Fruit fly (Drosophila melanogaster) whole organism, embryonic: ENCODE results near the gene VhaM9.7-b.

Experiments
- Asciz ChIP-seq: fragments of 200-800 bp; sonication (Bioruptor generic); optimal IDR thresholded peaks from 2 replicates; lab custom pipeline; 2017; ENCODE audit warnings: missing biosample characterization, mild to moderate bottlenecking, missing genetic modification characterization, missing genetic modification reagents
- CG11085 ChIP-seq: fragments of 200-800 bp; sonication (Bioruptor generic); IDR thresholded peaks from 2 replicates; pipeline ENCODE4 v1.3.6; 2022; ENCODE audit warnings: missing biosample characterization, missing genetic modification characterization
- CG13287 ChIP-seq: fragments of 200-800 bp; sonication (Bioruptor generic); IDR thresholded peaks from 2 replicates; pipeline ENCODE4 v1.3.6; 2022; ENCODE audit warnings: missing biosample characterization, missing genetic modification characterization; ENCODE audit not compliant: partially characterized antibody
- CG13775 ChIP-seq: fragments of 200-800 bp; sonication (Bioruptor generic); optimal IDR thresholded peaks from 3 replicates; lab custom pipeline; 2017; ENCODE audit warnings: missing biosample characterization, mild to moderate bottlenecking, missing genetic modification characterization
- CG14860 ChIP-seq: fragments of 200-800 bp; sonication (Bioruptor generic); IDR thresholded peaks from 3 replicates; pipeline ENCODE4 v1.3.6; 2022; ENCODE audit warnings: missing biosample characterization, missing genetic modification characterization; ENCODE audit not compliant: partially characterized antibody
- CG15011 ChIP-seq: fragments of 200-800 bp; sonication (Bioruptor generic); optimal IDR thresholded peaks from 3 replicates; lab custom pipeline; 2018; ENCODE audit warnings: missing biosample characterization, mild to moderate bottlenecking, missing genetic modification characterization
- CG1647 ChIP-seq: fragments of 200-800 bp; sonication (Bioruptor generic); optimal IDR thresholded peaks from 3 replicates; lab custom pipeline; 2016; ENCODE audit warnings: missing biosample characterization, missing genetic modification characterization
- CG17359 ChIP-seq: fragments of 200-800 bp; sonication (Bioruptor generic); optimal IDR thresholded peaks from 3 replicates; lab custom pipeline; 2018; ENCODE audit warnings: missing biosample characterization, mild to moderate bottlenecking, missing genetic modification characterization, moderate library complexity
- CG18476 ChIP-seq: fragments of 200-800 bp; sonication (Bioruptor generic); optimal IDR thresholded peaks from 2 replicates; lab custom pipeline; 2016; ENCODE audit warnings: missing biosample characterization, mild to moderate bottlenecking, missing genetic modification characterization
- CG30403 ChIP-seq: fragments of 200-800 bp; sonication (Bioruptor generic); optimal IDR thresholded peaks from 3 replicates; lab custom pipeline; 2016; ENCODE audit warnings: missing biosample characterization, missing genetic modification characterization
- CG3065 ChIP-seq: fragments of 200-800 bp; sonication (Bioruptor generic); optimal IDR thresholded peaks from 2 replicates; lab custom pipeline; 2016; ENCODE audit warnings: missing biosample characterization, missing genetic modification characterization
- CG31388 ChIP-seq: fragments of 200-800 bp; sonication (Bioruptor generic); optimal IDR thresholded peaks from 2 replicates; lab custom pipeline; 2016; ENCODE audit warnings: missing biosample characterization, missing genetic modification characterization
- CG33557 ChIP-seq: fragments of 200-800 bp; sonication (Bioruptor generic); optimal IDR thresholded peaks from 2 replicates; lab custom pipeline; 2019; ENCODE audit warnings: missing biosample characterization, mild to moderate bottlenecking, missing genetic modification characterization, moderate library complexity
- CG4730 ChIP-seq: fragments of 200-800 bp; sonication (Bioruptor generic); IDR thresholded peaks from 2 replicates; pipeline ENCODE4 v1.3.6; 2022; ENCODE audit warnings: missing biosample characterization, missing genetic modification characterization
- CG5953 ChIP-seq: fragments of 200-800 bp; sonication (Bioruptor generic); IDR thresholded peaks from 2 replicates; pipeline ENCODE4 v1.3.6; 2022; ENCODE audit warnings: missing biosample characterization, missing genetic modification characterization
- CG6765 ChIP-seq: fragments of 200-800 bp; sonication (Bioruptor generic); optimal IDR thresholded peaks from 3 replicates; lab custom pipeline; 2017; ENCODE audit warnings: missing biosample characterization, mild to moderate bottlenecking, missing genetic modification characterization
- CG7745 ChIP-seq: fragments of 200-800 bp; sonication (Bioruptor generic); optimal IDR thresholded peaks from 2 replicates; lab custom pipeline; 2018; ENCODE audit warnings: missing biosample characterization, mild to moderate bottlenecking, missing genetic modification characterization, moderate library complexity
- Dip3 ChIP-seq: fragments of 200-800 bp; sonication (Bioruptor generic); optimal IDR thresholded peaks from 3 replicates; lab custom pipeline; 2016; ENCODE audit warnings: missing biosample characterization, missing genetic modification characterization
- E2f2 ChIP-seq: fragments of 200-800 bp; sonication (Bioruptor generic); IDR thresholded peaks from 2 replicates; pipeline ENCODE4 v1.3.6; 2022; ENCODE audit warnings: missing biosample characterization, missing genetic modification characterization
- Hsf ChIP-seq: fragments of 200-800 bp; sonication (Bioruptor generic); optimal IDR thresholded peaks from 3 replicates; lab custom pipeline; 2016; ENCODE audit warnings: missing biosample characterization, missing genetic modification characterization
- Myb ChIP-seq: fragments of 200-800 bp; sonication (Bioruptor generic); optimal IDR thresholded peaks from 2 replicates; lab custom pipeline; 2016; ENCODE audit warnings: missing biosample characterization, missing genetic modification characterization
- Side ChIP-seq: fragments of 200-800 bp; sonication (Bioruptor generic); optimal IDR thresholded peaks from 2 replicates; lab custom pipeline; 2016; ENCODE audit warnings: missing biosample characterization, missing genetic modification characterization
- Sin3A ChIP-seq: fragments of >200 bp; optimal IDR thresholded peaks from 2 replicates; lab custom pipeline; 2018
- Spps ChIP-seq: fragments of 200-800 bp; sonication (Bioruptor generic); optimal IDR thresholded peaks from 2 replicates; lab custom pipeline; 2018; ENCODE audit warnings: missing biosample characterization, mild to moderate bottlenecking, missing genetic modification characterization
- YL-1 ChIP-seq: fragments of 200-800 bp; sonication (Bioruptor generic); optimal IDR thresholded peaks from 3 replicates; lab custom pipeline; 2017; ENCODE audit warnings: missing biosample characterization, mild to moderate bottlenecking, missing genetic modification characterization
- ash1 ChIP-seq: fragments of 200-800 bp; sonication (Bioruptor generic); optimal IDR thresholded peaks from 2 replicates; lab custom pipeline; 2018; ENCODE audit warnings: missing biosample characterization, mild to moderate bottlenecking, missing genetic modification characterization
- bbx ChIP-seq: fragments of 200-800 bp; sonication (Bioruptor generic); IDR thresholded peaks from 2 replicates; pipeline ENCODE4 v1.3.6; 2022; ENCODE audit warnings: missing biosample characterization, missing genetic modification characterization; ENCODE audit not compliant: partially characterized antibody
- crc ChIP-seq: fragments of 200-800 bp; sonication (Bioruptor generic); optimal IDR thresholded peaks from 2 replicates; lab custom pipeline; 2016; ENCODE audit warnings: missing biosample characterization, missing genetic modification characterization
- disco-r ChIP-seq: fragments of 200-800 bp; sonication (Bioruptor generic); optimal IDR thresholded peaks from 2 replicates; lab custom pipeline; 2016; ENCODE audit warnings: missing biosample characterization, missing genetic modification characterization
- exex ChIP-seq: fragments of 200-800 bp; sonication (Bioruptor generic); optimal IDR thresholded peaks from 4 replicates; lab custom pipeline; 2018; ENCODE audit warnings: missing biosample characterization, mild to moderate bottlenecking, missing genetic modification characterization, moderate library complexity
- fd3F ChIP-seq: fragments of 200-800 bp; sonication (Bioruptor generic); optimal IDR thresholded peaks from 2 replicates; lab custom pipeline; 2018; ENCODE audit warnings: missing biosample characterization, mild to moderate bottlenecking, missing genetic modification characterization, moderate library complexity
- fd96Cb ChIP-seq: fragments of 200-800 bp; sonication (Bioruptor generic); optimal IDR thresholded peaks from 2 replicates; lab custom pipeline; 2018; ENCODE audit warnings: missing biosample characterization, mild to moderate bottlenecking, missing genetic modification characterization, moderate library complexity
- fru ChIP-seq: fragments of >200 bp; optimal IDR thresholded peaks from 2 replicates; lab custom pipeline; 2017
- gce ChIP-seq: fragments of 200-800 bp; sonication (Bioruptor generic); IDR thresholded peaks from 3 replicates; pipeline ENCODE4 v1.3.6; 2022; ENCODE audit warnings: missing biosample characterization, missing genetic modification characterization
- hbn ChIP-seq: fragments of 200-800 bp; sonication (Bioruptor generic); IDR thresholded peaks from 2 replicates; pipeline ENCODE4 v1.3.6; 2022; ENCODE audit warnings: missing biosample characterization, missing genetic modification characterization; ENCODE audit not compliant: partially characterized antibody
- hth ChIP-seq: fragments of >200 bp; optimal IDR thresholded peaks from 2 replicates; lab custom pipeline; 2017; ENCODE audit warnings: inconsistent platforms
- insv ChIP-seq, 2 experiments: fragments of 200-800 bp; sonication (Bioruptor generic); optimal IDR thresholded peaks; 3 replicates each; lab custom pipeline; 2016 to 2018; ENCODE audit warnings: missing biosample characterization in 2 of 2, missing genetic modification characterization in 2 of 2
- nau ChIP-seq: fragments of 200-800 bp; sonication (Bioruptor generic); optimal IDR thresholded peaks from 3 replicates; lab custom pipeline; 2017; ENCODE audit warnings: missing biosample characterization, mild to moderate bottlenecking, missing genetic modification characterization, missing genetic modification reagents
- p53 ChIP-seq: fragments of 200-800 bp; sonication (Bioruptor generic); optimal IDR thresholded peaks from 2 replicates; lab custom pipeline; 2016; ENCODE audit warnings: missing biosample characterization, missing genetic modification characterization
- pros ChIP-seq: fragments of 200-800 bp; sonication (Bioruptor generic); optimal IDR thresholded peaks from 3 replicates; lab custom pipeline; 2019; ENCODE audit warnings: missing biosample characterization, mild to moderate bottlenecking, missing genetic modification characterization, moderate library complexity
- sens-2 ChIP-seq: fragments of 200-800 bp; sonication (Bioruptor generic); IDR thresholded peaks from 2 replicates; pipeline ENCODE4 v1.3.6; 2022; ENCODE audit warnings: missing biosample characterization, missing genetic modification characterization
- shn ChIP-seq: fragments of 200-800 bp; sonication (Bioruptor generic); optimal IDR thresholded peaks from 3 replicates; lab custom pipeline; 2016; ENCODE audit warnings: missing biosample characterization, missing genetic modification characterization
- slou ChIP-seq: fragments of 200-800 bp; sonication (Bioruptor generic); optimal IDR thresholded peaks from 3 replicates; lab custom pipeline; 2016; ENCODE audit warnings: missing biosample characterization, missing genetic modification characterization
- so ChIP-seq: fragments of 200-800 bp; sonication (Bioruptor generic); IDR thresholded peaks from 3 replicates; pipeline ENCODE4 v1.3.6; 2022; ENCODE audit warnings: missing biosample characterization, missing genetic modification characterization
- ssp ChIP-seq: fragments of 200-800 bp; sonication (Bioruptor generic); IDR thresholded peaks from 2 replicates; pipeline ENCODE4 v1.3.6; 2022; ENCODE audit warnings: missing biosample characterization, missing genetic modification characterization
- sug ChIP-seq: fragments of 200-800 bp; optimal IDR thresholded peaks from 2 replicates; lab custom pipeline; 2019; ENCODE audit warnings: missing biosample characterization, mild to moderate bottlenecking, missing genetic modification characterization, moderate library complexity
- tap ChIP-seq: fragments of 200-800 bp; optimal IDR thresholded peaks from 3 replicates; lab custom pipeline; 2019; ENCODE audit warnings: missing biosample characterization, mild to moderate bottlenecking, missing genetic modification characterization, moderate library complexity
- ttk ChIP-seq: fragments of 200-800 bp; sonication (Bioruptor generic); IDR thresholded peaks from 2 replicates; pipeline ENCODE4 v2.1.2; 2022; ENCODE audit warnings: missing biosample characterization, missing genetic modification characterization
- twi ChIP-seq: fragments of 200-800 bp; optimal IDR thresholded peaks from 2 replicates; lab custom pipeline; 2019; ENCODE audit warnings: missing biosample characterization, mild to moderate bottlenecking, missing genetic modification characterization, moderate library complexity
- vfl ChIP-seq: fragments of 200-800 bp; sonication (Bioruptor generic); optimal IDR thresholded peaks from 2 replicates; lab custom pipeline; 2016; ENCODE audit warnings: missing biosample characterization, missing genetic modification characterization
- wdn ChIP-seq: fragments of 200-800 bp; sonication (Bioruptor generic); IDR thresholded peaks from 2 replicates; pipeline ENCODE4 v1.3.6; 2022; ENCODE audit warnings: missing biosample characterization, missing genetic modification characterization
- zfh2 ChIP-seq: fragments of 200-800 bp; sonication (Bioruptor generic); optimal IDR thresholded peaks from 2 replicates; lab custom pipeline; 2016; ENCODE audit warnings: missing biosample characterization, missing genetic modification characterization

VhaM9.7-b gene

DNA sequence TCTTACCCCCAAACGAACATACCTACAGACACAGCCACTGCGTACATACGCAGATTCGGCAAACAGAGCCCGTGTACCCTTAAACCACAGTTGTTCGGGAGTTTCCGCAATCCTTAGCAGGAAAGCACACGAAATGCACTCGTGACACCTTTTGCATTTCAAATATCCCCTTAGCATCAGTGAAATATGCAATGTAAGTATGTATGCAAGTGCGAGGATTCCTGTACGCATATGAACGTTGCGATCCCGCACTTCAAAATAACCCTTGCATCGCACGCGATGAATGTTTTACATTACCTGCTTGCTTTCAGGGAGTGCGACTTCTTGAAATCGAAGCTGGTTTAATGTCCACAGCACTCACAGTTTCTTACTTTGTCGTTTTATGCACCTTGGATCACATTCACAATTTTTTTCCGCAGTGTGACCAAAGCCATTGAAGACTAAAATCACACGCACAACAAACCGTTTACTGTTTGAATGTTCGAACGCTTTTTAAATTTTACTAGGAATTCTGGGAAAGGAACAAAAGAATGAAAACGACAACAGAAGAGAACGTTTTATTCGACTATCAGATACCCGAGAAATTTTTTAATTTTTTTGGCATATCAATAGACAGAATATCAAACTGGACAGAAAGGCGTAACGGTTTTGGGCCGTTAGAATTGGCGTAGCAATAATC lies 6.3 kb upstream of the VhaM9.7-b start, which contains the start of gene Mkrn1 (continued):
- TF ChIP-seq sens-2 (no peak), CG31388 (no peak), ash1 (GFP tag; lab: Kevin White, UChicago) (no peak), CG13287 (GFP tag; lab: Robert Waterston, UW) (peak; percentile 70), fru (lab: Kevin White, UChicago) (no peak), CG18476 (GFP tag; lab: Kevin White, UChicago) (no peak), CG11085 (GFP tag; lab: Robert Waterston, UW) (no peak), CG4730 (GFP tag; lab: Robert Waterston, UW) (no peak), vfl (GFP tag; lab: Kevin White, UChicago) (no peak), CG14860 (GFP tag; lab: Robert Waterston, UW) (peak; percentile 97), Side (GFP tag; lab: Kevin White, UChicago) (no peak), tap (tag; lab: Kevin White, UChicago) (no peak), zfh2 (GFP tag; lab: Kevin White, UChicago) (no peak), shn (GFP tag; lab: Kevin White, UChicago) (no peak), Myb (GFP tag; lab: Kevin White, UChicago) (peak; percentile 93), slou (no peak), CG1647 (GFP tag; lab: Kevin White, UChicago) (no peak), p53 (GFP tag; lab: Kevin White, UChicago) (no peak), disco-r (GFP tag; lab: Kevin White, UChicago) (no peak), fd3F (GFP tag; lab: Kevin White, UChicago) (no peak), Spps (tag; lab: Kevin White, UChicago) (no peak), exex (tag; lab: Kevin White, UChicago) (no peak), fd96Cb (tag; lab: Kevin White, UChicago) (no peak), so (GFP tag; lab: Robert Waterston, UW) (no peak), ttk (GFP tag; lab: Robert Waterston, UW) (no peak), CG3065 (GFP tag; lab: Kevin White, UChicago) (no peak), crc (GFP tag; lab: Kevin White, UChicago) (no peak), sug (tag; lab: Kevin White, UChicago) (no peak), ssp (GFP tag; lab: Robert Waterston, UW) (no peak), CG17359 (no peak), insv (GFP tag; optimal IDR thresholded peaks at IDR 0.05; lab: Kevin White, UChicago) (no peak), CG5953 (GFP tag; lab: Robert Waterston, UW) (no peak), hbn (GFP tag; lab: Robert Waterston, UW) (0 out of 2 replicates have a peak, but pooled peaks have one; percentile 22), CG7745 (tag; lab: Kevin White, UChicago) (no peak), CG30403 (GFP tag; lab: Kevin White, UChicago) (no peak), Dip3 (no peak), CG15011 (no peak), hth (lab: Kevin White, UChicago) (no peak), bbx (peak; percentile 77), gce (GFP tag; lab: Robert Waterston, UW) (no peak), CG33557 (GFP tag; lab: Kevin White, UChicago) (no peak), CG6765 (GFP tag; lab: Kevin White, UChicago) (no peak), nau (GFP tag; lab: Kevin White, UChicago) (no peak), wdn (GFP tag; lab: Robert Waterston, UW) (no peak), pros (GFP tag; lab: Kevin White, UChicago) (no peak), E2f2 (GFP tag; lab: Robert Waterston, UW) (peak; percentile 44), CG13775 (no peak), YL-1 (GFP tag; lab: Kevin White, UChicago) (peak; percentile 60), Hsf (GFP tag; lab: Kevin White, UChicago) (no peak), Sin3A (lab: Kevin White, UChicago) (peak; percentile 26), twi (tag; lab: Kevin White, UChicago) (no peak), Asciz (no peak)
